Worm (Caenorhabditis elegans) whole organism, early embryonic: ENCODE data around the gene M106.7.

ENCODE experiments used
- B0310.2 ChIP-seq: sonication (generic microtip); optimal IDR thresholded peaks from 2 replicates; lab custom pipeline; 2016; ENCODE audit warnings: mild to moderate bottlenecking, missing genetic modification characterization, missing compliant biosample characterization
- F13C5.2 ChIP-seq: sonication (generic microtip); optimal IDR thresholded peaks from 2 replicates; lab custom pipeline; 2017; ENCODE audit warnings: mild to moderate bottlenecking, missing genetic modification characterization, inconsistent platforms, missing compliant biosample characterization
- aly-1 ChIP-seq: sonication (generic microtip); optimal IDR thresholded peaks from 2 replicates; lab custom pipeline; 2016; ENCODE audit warnings: missing genetic modification characterization, missing compliant biosample characterization
- ama-1 ChIP-seq: fragments of 150-350 bp; optimal IDR thresholded peaks from 2 replicates; lab custom pipeline; 2014
- ceh-13 ChIP-seq: fragments of 200-800 bp; sonication (Bioruptor generic); optimal IDR thresholded peaks from 2 replicates; lab custom pipeline; 2018; ENCODE audit warnings: mild to moderate bottlenecking, missing genetic modification characterization, missing compliant biosample characterization
- ceh-36 ChIP-seq: sonication (generic microtip); optimal IDR thresholded peaks from 2 replicates; lab custom pipeline; 2016; ENCODE audit warnings: missing genetic modification characterization, inconsistent platforms, missing compliant biosample characterization
- ets-7 ChIP-seq: sonication (generic microtip); optimal IDR thresholded peaks from 2 replicates; lab custom pipeline; 2016; ENCODE audit warnings: missing genotype, missing genetic modification characterization, missing compliant biosample characterization
- flt-1 ChIP-seq: fragments of 200-800 bp; sonication (Bioruptor generic); IDR thresholded peaks from 2 replicates; pipeline ENCODE4 v1.3.6; 2022; ENCODE audit warnings: missing genetic modification characterization, missing compliant biosample characterization
- hmbx-1 ChIP-seq: sonication (generic microtip); optimal IDR thresholded peaks from 2 replicates; lab custom pipeline; 2016; ENCODE audit warnings: mild to moderate bottlenecking, missing genetic modification characterization, missing compliant biosample characterization
- hmg-4 ChIP-seq: fragments of 200-800 bp; sonication (Bioruptor generic); optimal IDR thresholded peaks from 2 replicates; lab custom pipeline; 2018; ENCODE audit warnings: mild to moderate bottlenecking, missing genetic modification characterization, missing compliant biosample characterization
- hnd-1 ChIP-seq: sonication (generic microtip); optimal IDR thresholded peaks from 2 replicates; lab custom pipeline; 2016; ENCODE audit warnings: missing genetic modification characterization, missing compliant biosample characterization
- pes-1 ChIP-seq: fragments of 200-800 bp; sonication (Bioruptor generic); IDR thresholded peaks from 2 replicates; pipeline ENCODE4 v1.3.6; 2022; ENCODE audit warnings: missing genetic modification reagents, missing genetic modification characterization, missing compliant biosample characterization
- scrt-1 ChIP-seq: fragments of 200-800 bp; sonication (Bioruptor generic); IDR thresholded peaks from 2 replicates; pipeline ENCODE4 v1.3.6; 2022; ENCODE audit warnings: missing genetic modification characterization, missing compliant biosample characterization
- sea-1 ChIP-seq: fragments of 200-800 bp; sonication (Bioruptor generic); conservative IDR thresholded peaks from 2 replicates; pipeline ENCODE4 v1.3.6; 2022; ENCODE audit warnings: missing genetic modification characterization, missing compliant biosample characterization
- tbx-11 ChIP-seq: fragments of 200-800 bp; sonication (Bioruptor generic); IDR thresholded peaks from 2 replicates; pipeline ENCODE4 v1.3.6; 2022; ENCODE audit warnings: missing genetic modification characterization, missing compliant biosample characterization
- tbx-37 ChIP-seq: fragments of 200-800 bp; sonication (Bioruptor generic); conservative IDR thresholded peaks from 2 replicates; pipeline ENCODE4 v1.3.6; 2022; ENCODE audit warnings: missing genetic modification reagents, missing genetic modification characterization, missing compliant biosample characterization
- tra-4 ChIP-seq: sonication (generic microtip); optimal IDR thresholded peaks from 2 replicates; lab custom pipeline; 2017; ENCODE audit warnings: missing genetic modification characterization, missing compliant biosample characterization

The M106.7 gene

ce11 chrII:10887097-10887496 lies 30.1 kb upstream of the M106.7 start:
- TF ChIP-seq scrt-1 (no peak), hmbx-1 (tag; lab: Kevin White, UChicago) (no peak), sea-1 (GFP tag; lab: Robert Waterston, UW) (no peak), hmg-4 (GFP tag; lab: Kevin White, UChicago) (no peak), ets-7 (tag; lab: Kevin White, UChicago) (no peak), tra-4 (tag; lab: Kevin White, UChicago) (no peak), tbx-37 (GFP tag; lab: Robert Waterston, UW) (no peak), flt-1 (no peak), ceh-36 (tag; lab: Kevin White, UChicago) (no peak), F13C5.2 (tag; lab: Kevin White, UChicago) (no peak), pes-1 (GFP tag; lab: Robert Waterston, UW) (no peak), ama-1 (lab: Kevin White, UChicago) (no peak)

- TF ChIP-seq F13C5.2 (tag; lab: Kevin White, UChicago), result no peak
- TF ChIP-seq flt-1, result no peak
- TF ChIP-seq ets-7 (tag; lab: Kevin White, UChicago), result no peak
- TF ChIP-seq pes-1 (GFP tag; lab: Robert Waterston, UW), result no peak
- TF ChIP-seq ama-1 (lab: Kevin White, UChicago), result no peak
- no peak for TF ChIP-seq ceh-36 (tag; lab: Kevin White, UChicago)
- no peak for TF ChIP-seq scrt-1
- no peak for TF ChIP-seq sea-1 (GFP tag; lab: Robert Waterston, UW)
- no peak for TF ChIP-seq hmg-4 (GFP tag; lab: Kevin White, UChicago)
- TF ChIP-seq B0310.2 (tag; lab: Kevin White, UChicago), result no peak
- no peak for TF ChIP-seq tbx-11 (GFP tag; lab: Robert Waterston, UW)
- TF ChIP-seq tra-4 (tag; lab: Kevin White, UChicago), result no peak
- no peak for TF ChIP-seq ceh-13 (GFP tag; lab: Kevin White, UChicago)
- TF ChIP-seq hnd-1 (tag; lab: Kevin White, UChicago), result no peak
- no peak for TF ChIP-seq aly-1 (tag; lab: Kevin White, UChicago)
Observed at ce11 chrII:10885868-10886514, 29.0 kb upstream of the M106.7 start, which contains the start of gene F44F4.3. Gene F44F4.3 (minus strand): TSS chrII:10885918.

ce11 chrII:10885250-10885649 lies 28.3 kb upstream of the M106.7 start:
- TF ChIP-seq aly-1 (tag; lab: Kevin White, UChicago), result no peak

- TF ChIP-seq sea-1 (GFP tag; lab: Robert Waterston, UW), result no peak
- TF ChIP-seq hmbx-1 (tag; lab: Kevin White, UChicago), result no peak
- TF ChIP-seq tbx-11 (GFP tag; lab: Robert Waterston, UW), result no peak
- TF ChIP-seq aly-1 (tag; lab: Kevin White, UChicago), result no peak
Observed at ce11 chrII:10884396-10884795, 27.4 kb upstream of the M106.7 start, which contains the start of gene egg-3. Gene egg-3 (minus strand): TSS chrII:10884441.

ce11 chrII:10880625-10881024 lies 23.6 kb upstream of the M106.7 start, which contains the start of gene lurp-1:
Gene lurp-1 (plus strand): TSS chrII:10880925.
- TF ChIP-seq ama-1 (lab: Kevin White, UChicago) (no peak), ceh-13 (GFP tag; lab: Kevin White, UChicago) (no peak), F13C5.2 (tag; lab: Kevin White, UChicago) (no peak), hnd-1 (tag; lab: Kevin White, UChicago) (no peak), ets-7 (tag; lab: Kevin White, UChicago) (no peak), tbx-11 (GFP tag; lab: Robert Waterston, UW) (no peak), pes-1 (GFP tag; lab: Robert Waterston, UW) (no peak), scrt-1 (no peak), hmbx-1 (tag; lab: Kevin White, UChicago) (no peak), sea-1 (GFP tag; lab: Robert Waterston, UW) (no peak), ceh-36 (tag; lab: Kevin White, UChicago) (no peak), tra-4 (tag; lab: Kevin White, UChicago) (no peak), flt-1 (no peak), aly-1 (tag; lab: Kevin White, UChicago) (no peak), tbx-37 (GFP tag; lab: Robert Waterston, UW) (no peak), B0310.2 (tag; lab: Kevin White, UChicago) (no peak), hmg-4 (GFP tag; lab: Kevin White, UChicago) (no peak)

- TF ChIP-seq hmbx-1 (tag; lab: Kevin White, UChicago), result no peak
- no peak for TF ChIP-seq hnd-1 (tag; lab: Kevin White, UChicago)
- no peak for TF ChIP-seq hmg-4 (GFP tag; lab: Kevin White, UChicago)
- TF ChIP-seq ceh-36 (tag; lab: Kevin White, UChicago), result no peak
- TF ChIP-seq flt-1, result no peak
- TF ChIP-seq tra-4 (tag; lab: Kevin White, UChicago), result no peak
- no peak for TF ChIP-seq tbx-11 (GFP tag; lab: Robert Waterston, UW)
- no peak for TF ChIP-seq aly-1 (tag; lab: Kevin White, UChicago)
- TF ChIP-seq ets-7 (tag; lab: Kevin White, UChicago), result no peak
- TF ChIP-seq tbx-37 (GFP tag; lab: Robert Waterston, UW), result no peak
- TF ChIP-seq ama-1 (lab: Kevin White, UChicago), result no peak
Observed at ce11 chrII:10873631-10874030, 16.7 kb upstream of the M106.7 start, which contains the start of gene orc-2. Gene orc-2 (plus strand): TSS chrII:10873931.

ce11 chrII:10872541-10872940 lies 15.6 kb upstream of the M106.7 start, which contains the start of the genes cyn-4 and copz-1:
Gene cyn-4 (minus strand): TSS chrII:10872611.
Gene copz-1 (plus strand): TSS chrII:10872879.
- peak; percentile 27 for TF ChIP-seq ets-7 (tag; lab: Kevin White, UChicago)
- TF ChIP-seq F13C5.2 (tag; lab: Kevin White, UChicago), result peak; percentile 68
- no peak for TF ChIP-seq hnd-1 (tag; lab: Kevin White, UChicago)
- TF ChIP-seq B0310.2 (tag; lab: Kevin White, UChicago), result no peak
- peak; percentile 42 for TF ChIP-seq hmg-4 (GFP tag; lab: Kevin White, UChicago)
- no peak for TF ChIP-seq tbx-11 (GFP tag; lab: Robert Waterston, UW)
- TF ChIP-seq ceh-36 (tag; lab: Kevin White, UChicago), result no peak
- peak; percentile 84 for TF ChIP-seq tbx-37 (GFP tag; lab: Robert Waterston, UW)
- TF ChIP-seq ceh-13 (GFP tag; lab: Kevin White, UChicago), result no peak
- TF ChIP-seq hmbx-1 (tag; lab: Kevin White, UChicago), result no peak
- peak; percentile 57; the same call in 1 of the 2 replicates for TF ChIP-seq pes-1 (GFP tag; lab: Robert Waterston, UW)
